Fruit fly (Drosophila melanogaster): Measurements from ENCODE around the gene CG10969.
A peak's percentile ranks its signal among the peaks of the same experiment; 100 is the strongest.

The CG10969 gene

DNA sequence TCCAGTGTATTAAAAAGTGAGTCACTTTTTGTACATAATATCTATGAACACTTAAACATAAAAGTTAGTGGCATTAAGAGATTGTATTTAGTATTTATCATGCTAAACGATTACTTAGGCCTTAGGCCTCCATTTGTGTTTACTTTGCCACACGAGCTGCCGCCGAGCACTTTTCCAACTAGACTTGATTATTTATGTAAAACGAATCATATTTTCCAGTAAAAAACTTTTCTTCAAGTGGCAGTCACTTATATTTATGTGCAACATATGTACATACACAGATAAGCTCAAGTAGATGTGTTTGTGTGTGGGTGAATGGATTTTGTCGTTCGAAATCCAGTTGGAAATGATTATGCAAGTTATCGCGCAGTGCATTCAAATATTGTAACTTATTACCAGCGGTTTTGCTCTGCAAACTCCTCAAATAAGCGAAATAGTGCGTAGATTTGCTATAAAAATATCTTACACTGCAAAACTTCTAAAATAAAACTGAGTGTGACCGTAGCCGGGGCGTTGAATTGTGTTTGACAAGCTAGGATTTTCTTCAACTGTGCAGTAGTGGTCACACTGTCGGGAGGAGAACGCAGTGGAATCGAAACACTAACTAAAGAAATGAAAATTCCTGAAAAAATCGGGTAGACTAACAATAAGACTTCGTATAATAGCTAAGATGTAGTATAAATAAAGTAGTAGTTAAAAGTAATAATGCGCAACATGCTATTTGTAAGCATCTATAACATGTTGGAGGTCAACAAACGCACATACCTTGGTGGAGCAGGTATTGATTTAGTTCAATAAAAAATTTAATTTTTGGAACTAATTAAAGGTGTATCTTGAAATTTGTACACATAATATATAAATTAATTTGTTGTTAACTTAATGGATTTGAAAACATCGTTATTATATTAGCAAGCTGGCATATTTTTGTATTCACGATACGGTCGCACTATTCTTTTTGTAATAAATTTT is 31.0 kb downstream of the CG10969 start, which contains the start of the genes Klc and CG10984 (continued):
- TF ChIP-seq CG34376 (GFP tag; optimal IDR thresholded peaks at IDR 0.05) (peak; percentile 57), Gug (GFP tag; IDR thresholded peaks at IDR 0.05) (no peak; the same call in 1 of the 4 replicates), lab (GFP tag; optimal IDR thresholded peaks at IDR 0.05) (no peak), CG14441 (GFP tag; IDR thresholded peaks at IDR 0.05) (peak; percentile 76), shn (GFP tag; optimal IDR thresholded peaks at IDR 0.05) (peak; percentile 65), onecut (GFP tag; IDR thresholded peaks at IDR 0.05) (no peak), gsb-n (tag; optimal IDR thresholded peaks at IDR 0.05) (no peak), Oli (tag; optimal IDR thresholded peaks at IDR 0.05) (no peak), CG16863 (GFP tag; optimal IDR thresholded peaks at IDR 0.05) (peak; percentile 48), CG9932 (GFP tag; IDR thresholded peaks at IDR 0.05) (no peak), NFAT (GFP tag; IDR thresholded peaks at IDR 0.05) (no peak), CG3726 (GFP tag; IDR thresholded peaks at IDR 0.05) (no peak; the same call in 2 of the 3 replicates), bcd (GFP tag; optimal IDR thresholded peaks at IDR 0.05) (no peak), dati (GFP tag; IDR thresholded peaks at IDR 0.05) (peak; percentile 62; the same call in 1 of the 2 replicates), sug (tag; optimal IDR thresholded peaks at IDR 0.05) (no peak), ac (GFP tag; optimal IDR thresholded peaks at IDR 0.05) (no peak), H15 (GFP tag; IDR thresholded peaks at IDR 0.05) (no peak; the same call in 2 of the 3 replicates), HmgZ (tag; optimal IDR thresholded peaks at IDR 0.05) (peak; percentile 10), pzg (GFP tag; optimal IDR thresholded peaks at IDR 0.05) (peak; percentile 71), her (GFP tag; optimal IDR thresholded peaks at IDR 0.05) (peak; percentile 53), jigr1 (GFP tag; IDR thresholded peaks at IDR 0.05) (peak; percentile 62; the same call in 1 of the 3 replicates), az2 (GFP tag; optimal IDR thresholded peaks at IDR 0.05) (peak; percentile 37), Med (GFP tag) (peak; percentile 94), CG6854 (GFP tag; optimal IDR thresholded peaks at IDR 0.05) (no peak), TFAM (GFP tag; optimal IDR thresholded peaks at IDR 0.05) (no peak), MESR4 (GFP tag; optimal IDR thresholded peaks at IDR 0.05) (peak; percentile 89), Awh (GFP tag; IDR thresholded peaks at IDR 0.05) (no peak), CG11085 (GFP tag; IDR thresholded peaks at IDR 0.05) (no peak), knrl (GFP tag; IDR thresholded peaks at IDR 0.05; ENCODE audit: partially characterized antibody) (0 out of 3 replicates have a peak, but pooled peaks have one; percentile 33), seq (GFP tag; IDR thresholded peaks at IDR 0.05) (peak; percentile 70), CG31224 (GFP tag; IDR thresholded peaks at IDR 0.05) (no peak), Stat92E (GFP tag; optimal IDR thresholded peaks at IDR 0.05) (no peak), B-H1 (GFP tag; IDR thresholded peaks at IDR 0.05) (peak; percentile 70), CG32767 (GFP tag; IDR thresholded peaks at IDR 0.05) (no peak), bowl (GFP tag; IDR thresholded peaks at IDR 0.05) (peak; percentile 37; the same call in 1 of the 2 replicates), CG2678 (tag; optimal IDR thresholded peaks at IDR 0.05) (no peak), cato (GFP tag; optimal IDR thresholded peaks at IDR 0.05; ENCODE audit: borderline replicate concordance) (peak; percentile 11), ash1 (GFP tag; optimal IDR thresholded peaks at IDR 0.05) (no peak), CG1024 (GFP tag; IDR thresholded peaks at IDR 0.05) (peak; percentile 51; the same call in 1 of the 2 replicates), ken (GFP tag; IDR thresholded peaks at IDR 0.05) (peak; percentile 65; the same call in 1 of the 3 replicates), CG14050 (GFP tag; IDR thresholded peaks at IDR 0.05) (no peak), da (GFP tag; optimal IDR thresholded peaks at IDR 0.05) (no peak), fd64A (GFP tag; optimal IDR thresholded peaks at IDR 0.05) (no peak), CG9215 (GFP tag; IDR thresholded peaks at IDR 0.05) (no peak), nom (GFP tag; optimal IDR thresholded peaks at IDR 0.05) (peak; percentile 57), Hsf (GFP tag; optimal IDR thresholded peaks at IDR 0.05) (peak; percentile 61), pfk (GFP tag; optimal IDR thresholded peaks at IDR 0.05) (peak; percentile 90), Opbp (GFP tag; IDR thresholded peaks at IDR 0.05; ENCODE audit: partially characterized antibody) (0 out of 3 replicates have a peak, but pooled peaks have one; percentile 4)
